Fruit fly (Drosophila melanogaster) whole organism, wandering third instar larva: Measurements from ENCODE around the gene Pbp95.
A peak's percentile ranks its signal among the peaks of the same experiment; 100 is the strongest.

ENCODE experiments used
- Abd-B ChIP-seq: fragments of >200 bp; optimal IDR thresholded peaks from 2 replicates; lab custom pipeline; 2017; ENCODE audit warnings: missing biosample characterization, missing genetic modification characterization
- CG32264 ChIP-seq: fragments of 200-800 bp; sonication (Bioruptor generic); optimal IDR thresholded peaks from 2 replicates; lab custom pipeline; 2016; ENCODE audit warnings: missing biosample characterization, missing genetic modification characterization
- CG9705 ChIP-seq: fragments of 200-800 bp; sonication (Bioruptor generic); optimal IDR thresholded peaks from 2 replicates; lab custom pipeline; 2018; ENCODE audit warnings: missing biosample characterization, mild to moderate bottlenecking, missing genetic modification characterization
- CrebA ChIP-seq: fragments of 200-800 bp; sonication (Bioruptor generic); optimal IDR thresholded peaks from 2 replicates; lab custom pipeline; 2016; ENCODE audit warnings: missing biosample characterization, mild to moderate bottlenecking, missing genetic modification characterization, borderline replicate concordance
- Dfd ChIP-seq: fragments of >200 bp; optimal IDR thresholded peaks from 2 replicates; lab custom pipeline; 2017; ENCODE audit warnings: missing biosample characterization, missing genetic modification characterization
- Dif ChIP-seq: fragments of 200-275, 200-300 bp; sonication (Bioruptor generic); optimal IDR thresholded peaks from 2 replicates; lab custom pipeline; 2018; ENCODE audit warnings: missing biosample characterization, missing genetic modification characterization; ENCODE audit not compliant: partially characterized antibody
- GATAd ChIP-seq: sonication (Bioruptor generic); optimal IDR thresholded peaks from 2 replicates; lab custom pipeline; 2016; ENCODE audit warnings: missing biosample characterization, missing genetic modification characterization
- HLH106 ChIP-seq: fragments of 200-800 bp; optimal IDR thresholded peaks from 3 replicates; lab custom pipeline; 2019; ENCODE audit warnings: missing biosample characterization, mild to moderate bottlenecking, missing genetic modification characterization, moderate library complexity
- Hnf4 ChIP-seq: fragments of 200-800 bp; sonication (Bioruptor generic); optimal IDR thresholded peaks from 2 replicates; lab custom pipeline; 2016; ENCODE audit warnings: missing biosample characterization, mild to moderate bottlenecking, missing genetic modification characterization
- Hr78 ChIP-seq: fragments of >200 bp; optimal IDR thresholded peaks from 2 replicates; lab custom pipeline; 2017; ENCODE audit warnings: missing biosample characterization, missing genetic modification characterization
- Hr83 ChIP-seq: fragments of 200-300 bp; sonication (Bioruptor generic); optimal IDR thresholded peaks from 2 replicates; lab custom pipeline; 2016; ENCODE audit warnings: missing biosample characterization, mild to moderate bottlenecking, missing genetic modification characterization, moderate library complexity; ENCODE audit not compliant: poor library complexity, severe bottlenecking
- Jra ChIP-seq: sonication (Bioruptor generic); optimal IDR thresholded peaks from 2 replicates; lab custom pipeline; 2016; ENCODE audit warnings: missing biosample characterization, missing genetic modification characterization
- Mio ChIP-seq: sonication (Bioruptor generic); optimal IDR thresholded peaks from 2 replicates; lab custom pipeline; 2016; ENCODE audit warnings: missing biosample characterization, missing genetic modification characterization
- Myc ChIP-seq: fragments of >200 bp; optimal IDR thresholded peaks from 2 replicates; lab custom pipeline; 2017
- N ChIP-seq: fragments of >200 bp; optimal IDR thresholded peaks from 2 replicates; lab custom pipeline; 2018; ENCODE audit warnings: missing biosample characterization, missing external identifiers, missing genetic modification characterization
- OdsH ChIP-seq: fragments of 200-800 bp; sonication (Bioruptor generic); optimal IDR thresholded peaks from 2 replicates; lab custom pipeline; 2016; ENCODE audit warnings: missing biosample characterization, mild to moderate bottlenecking, missing genetic modification characterization
- Rel ChIP-seq, 2 experiments: fragments of 200-800 bp; sonication (Bioruptor generic) in 1 of 2; optimal IDR thresholded peaks; 2 replicates in 1 of 2; 3 replicates in 1 of 2; lab custom pipeline; 2016 to 2019; ENCODE audit warnings: mild to moderate bottlenecking in 2 of 2, missing biosample characterization in 2 of 2, missing genetic modification characterization in 2 of 2, moderate library complexity in 1 of 2
- Sp1 ChIP-seq: fragments of 200-800 bp; sonication (Bioruptor generic); optimal IDR thresholded peaks from 3 replicates; lab custom pipeline; 2019; ENCODE audit warnings: missing biosample characterization, mild to moderate bottlenecking, missing genetic modification characterization, moderate library complexity
- Vsx2 ChIP-seq: fragments of 200-300, 225-300 bp; sonication (Bioruptor generic); optimal IDR thresholded peaks from 2 replicates; lab custom pipeline; 2018; ENCODE audit warnings: missing biosample characterization, missing genetic modification characterization; ENCODE audit not compliant: partially characterized antibody
- br ChIP-seq: fragments of 200-800 bp; sonication (Bioruptor generic); optimal IDR thresholded peaks from 2 replicates; lab custom pipeline; 2016; ENCODE audit warnings: missing biosample characterization, missing genetic modification characterization
- brk ChIP-seq: fragments of 200-800 bp; sonication (Bioruptor generic); optimal IDR thresholded peaks from 2 replicates; lab custom pipeline; 2016; ENCODE audit warnings: missing biosample characterization, mild to moderate bottlenecking, missing genetic modification characterization
- dl ChIP-seq, 2 experiments: fragments of 175-275, 200-275 bp in 1 of 2; fragments of 200-275 bp in 1 of 2; sonication (Bioruptor generic); optimal IDR thresholded peaks; lab custom pipeline; 2018; ENCODE audit warnings: mild to moderate bottlenecking in 2 of 2, missing biosample characterization in 2 of 2, missing genetic modification characterization in 2 of 2, moderate library complexity in 2 of 2; ENCODE audit not compliant: partially characterized antibody in 2 of 2, insufficient read depth in 1 of 2
- dmrt93B ChIP-seq: fragments of 200-800 bp; sonication (Bioruptor generic); optimal IDR thresholded peaks from 2 replicates; lab custom pipeline; 2018; ENCODE audit warnings: missing biosample characterization, mild to moderate bottlenecking, missing genetic modification characterization
- dsf ChIP-seq: sonication (Bioruptor generic); optimal IDR thresholded peaks from 2 replicates; lab custom pipeline; 2016; ENCODE audit warnings: missing biosample characterization, missing genetic modification characterization, borderline replicate concordance
- ey ChIP-seq: fragments of 200-800 bp; sonication (Bioruptor generic); optimal IDR thresholded peaks from 2 replicates; lab custom pipeline; 2016; ENCODE audit warnings: missing biosample characterization, missing genetic modification characterization
- foxo ChIP-seq, 2 experiments: fragments of 200-800 bp; sonication (Bioruptor generic); optimal IDR thresholded peaks; 2 replicates in 1 of 2; 3 replicates in 1 of 2; lab custom pipeline; 2016 to 2017; ENCODE audit warnings: missing biosample characterization in 2 of 2, missing genetic modification characterization in 2 of 2
- fru ChIP-seq: fragments of 200-800 bp; sonication (Bioruptor generic); optimal IDR thresholded peaks from 3 replicates; lab custom pipeline; 2016; ENCODE audit warnings: missing biosample characterization, mild to moderate bottlenecking, missing genetic modification characterization
- h ChIP-seq: fragments of 200-800 bp; sonication (Bioruptor generic); optimal IDR thresholded peaks from 3 replicates; lab custom pipeline; 2016; ENCODE audit warnings: missing biosample characterization, mild to moderate bottlenecking, missing genetic modification characterization
- jim ChIP-seq: fragments of 175-275, 200-325 bp; sonication (Bioruptor generic); optimal IDR thresholded peaks from 2 replicates; lab custom pipeline; 2016; ENCODE audit warnings: missing biosample characterization, mild to moderate bottlenecking, missing genetic modification characterization
- lola ChIP-seq: fragments of >200 bp; optimal IDR thresholded peaks from 2 replicates; lab custom pipeline; 2017; ENCODE audit warnings: missing biosample characterization, missing genetic modification characterization
- pan ChIP-seq: fragments of >200 bp; optimal IDR thresholded peaks from 2 replicates; lab custom pipeline; 2017
- psq ChIP-seq: fragments of 200-800 bp; sonication (Bioruptor generic); optimal IDR thresholded peaks from 3 replicates; lab custom pipeline; 2017; ENCODE audit warnings: missing biosample characterization, mild to moderate bottlenecking, missing genetic modification characterization, moderate library complexity
- rgr ChIP-seq: fragments of 200-800 bp; sonication (Bioruptor generic); optimal IDR thresholded peaks from 3 replicates; lab custom pipeline; 2016; ENCODE audit warnings: missing biosample characterization, mild to moderate bottlenecking, missing genetic modification characterization
- sage ChIP-seq: fragments of 200-800 bp; sonication (Bioruptor generic); optimal IDR thresholded peaks from 2 replicates; lab custom pipeline; 2016; ENCODE audit warnings: missing biosample characterization, mild to moderate bottlenecking, missing genetic modification characterization
- sv ChIP-seq: fragments of 200-800 bp; sonication (Bioruptor generic); optimal IDR thresholded peaks from 3 replicates; lab custom pipeline; 2016; ENCODE audit warnings: missing biosample characterization, missing genetic modification characterization
- tai ChIP-seq: sonication (Bioruptor generic); optimal IDR thresholded peaks from 2 replicates; lab custom pipeline; 2016; ENCODE audit warnings: missing biosample characterization, missing genetic modification characterization
- usp ChIP-seq: fragments of >200 bp; optimal IDR thresholded peaks from 2 replicates; lab custom pipeline; 2017; ENCODE audit warnings: missing biosample characterization, missing genetic modification characterization
- woc ChIP-seq: sonication (Bioruptor generic); optimal IDR thresholded peaks from 2 replicates; lab custom pipeline; 2016; ENCODE audit warnings: missing biosample characterization, mild to moderate bottlenecking, missing genetic modification characterization

The Pbp95 gene

DNA sequence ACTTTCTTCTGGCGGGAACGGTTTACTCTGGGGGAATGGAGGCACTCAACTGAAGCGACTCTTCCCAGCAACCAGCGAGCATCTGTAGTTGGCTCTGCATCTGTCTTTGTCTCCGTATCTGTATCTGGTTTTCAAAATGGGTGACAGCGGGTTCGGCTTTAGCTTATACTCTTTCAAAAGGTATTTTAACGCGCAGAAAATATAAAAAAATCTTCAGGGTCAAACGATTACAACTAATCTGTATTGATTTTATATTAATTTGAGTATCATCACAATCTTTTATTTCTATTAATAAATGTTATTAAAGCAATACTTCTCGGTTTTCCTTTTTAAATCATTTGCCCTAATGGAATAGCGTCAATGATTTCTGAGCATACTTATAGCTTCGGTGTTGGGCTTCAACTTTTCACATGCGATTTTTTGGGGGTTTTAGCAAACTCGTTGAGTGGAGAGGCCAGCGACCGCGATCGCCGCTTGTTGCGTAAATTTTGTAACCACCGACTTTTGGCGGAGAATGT is 16.0 kb downstream of the Pbp95 start, which contains the start of gene ImpE3:
ImpE3 (minus strand) TSS at position 51 of the 518 bp plus-strand sequence.
- TF ChIP-seq Dfd (no peak), psq (GFP tag; lab: Kevin White, UChicago) (peak; percentile 61), N (GFP tag; lab: Kevin White, UChicago) (no peak), dl (GFP tag; optimal IDR thresholded peaks at IDR 0.05; lab: Kevin White, UChicago; ENCODE audit: insufficient read depth in 1 of 2, partially characterized antibody in 2 of 2) (no peak), dmrt93B (GFP tag; lab: Kevin White, UChicago) (peak; percentile 30), OdsH (GFP tag; lab: Kevin White, UChicago) (peak; percentile 63), Dif (no peak), CG32264 (GFP tag; lab: Kevin White, UChicago) (peak; percentile 14), h (GFP tag; lab: Kevin White, UChicago) (peak; percentile 75), Mio (GFP tag; lab: Kevin White, UChicago) (no peak), Hnf4 (GFP tag; lab: Kevin White, UChicago) (no peak), rgr (GFP tag; lab: Kevin White, UChicago) (peak; percentile 66), br (GFP tag; lab: Kevin White, UChicago) (peak; percentile 67), Vsx2 (GFP tag; lab: Kevin White, UChicago) (no peak), dsf (no peak), lola (GFP tag; lab: Kevin White, UChicago) (no peak), pan (lab: Kevin White, UChicago) (no peak), tai (GFP tag; lab: Kevin White, UChicago) (no peak), GATAd (GFP tag; lab: Kevin White, UChicago) (no peak), Hr83 (GFP tag; lab: Kevin White, UChicago) (no peak), CrebA (GFP tag; lab: Kevin White, UChicago) (no peak), HLH106 (tag; lab: Kevin White, UChicago) (peak; percentile 74), Sp1 (GFP tag; lab: Kevin White, UChicago) (peak; percentile 80), foxo (GFP tag; optimal IDR thresholded peaks at IDR 0.05; lab: Kevin White, UChicago) (peak in 1 of 2 experiments; percentile 76), ey (peak; percentile 59), Rel (GFP tag; optimal IDR thresholded peaks at IDR 0.05; lab: Kevin White, UChicago) (peak; percentile 2), Rel (tag; optimal IDR thresholded peaks at IDR 0.05; lab: Kevin White, UChicago) (peak; percentile 96), sage (GFP tag; lab: Kevin White, UChicago) (peak; percentile 63), usp (GFP tag; lab: Kevin White, UChicago) (no peak), woc (GFP tag; lab: Kevin White, UChicago) (peak; percentile 91), sv (no peak), brk (GFP tag; lab: Kevin White, UChicago) (no peak), fru (GFP tag; lab: Kevin White, UChicago) (peak; percentile 79), CG9705 (GFP tag; lab: Kevin White, UChicago) (peak; percentile 46), Jra (no peak), Abd-B (GFP tag; lab: Kevin White, UChicago) (no peak), Hr78 (no peak), jim (no peak), Myc (no peak)

DNA sequence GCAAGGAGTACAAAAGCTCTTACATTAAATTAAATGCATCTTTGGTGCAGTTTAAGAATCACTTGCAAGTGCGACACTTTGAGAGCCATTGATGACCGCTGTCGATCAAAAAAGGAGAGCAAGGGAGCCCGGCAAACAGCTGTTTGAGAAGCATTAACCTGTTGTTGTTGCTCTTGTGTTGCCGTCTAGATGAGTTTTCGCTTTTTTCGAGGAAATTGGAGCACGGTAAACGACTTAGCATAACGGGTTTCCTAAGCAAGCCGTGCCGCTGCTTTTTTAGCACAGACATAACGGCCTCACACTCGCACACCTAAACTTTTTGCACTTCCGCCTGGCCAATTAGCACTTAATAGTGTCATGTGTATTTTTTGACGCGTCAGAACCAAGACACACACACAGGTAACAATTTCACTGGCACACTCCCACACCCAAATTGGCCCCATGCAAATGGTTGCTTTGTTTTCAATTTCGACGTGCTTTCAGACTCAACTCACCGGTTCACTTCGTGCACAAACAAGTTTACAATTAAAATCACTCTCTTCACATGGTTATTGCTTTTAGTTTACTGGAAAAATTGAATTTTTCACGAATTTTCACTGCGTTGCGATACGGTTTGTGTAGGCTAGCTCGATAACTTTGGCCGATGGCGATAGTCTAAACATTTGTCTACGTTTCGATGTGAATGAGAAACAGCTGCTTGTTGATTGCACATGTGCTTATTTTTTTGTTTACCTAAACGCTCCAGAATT is 16.7 kb downstream of the Pbp95 start, which contains the start of the genes CG10903 and CG2747:
CG10903 (plus strand) TSS at position 261 of the 749 bp plus-strand sequence.
CG2747 (minus strand) TSS at position 640 of the 749 bp plus-strand sequence.
- peak; percentile 3 for TF ChIP-seq rgr (GFP tag; lab: Kevin White, UChicago)
- TF ChIP-seq sv: no peak
- TF ChIP-seq Hnf4 (GFP tag; lab: Kevin White, UChicago): peak; percentile 24
- no peak for TF ChIP-seq Rel (GFP tag; optimal IDR thresholded peaks at IDR 0.05; lab: Kevin White, UChicago)
- no peak for TF ChIP-seq Rel (tag; optimal IDR thresholded peaks at IDR 0.05; lab: Kevin White, UChicago)
- TF ChIP-seq Myc: peak; percentile 76
- TF ChIP-seq Vsx2 (GFP tag; lab: Kevin White, UChicago): peak; percentile 37
- peak; percentile 50 for TF ChIP-seq h (GFP tag; lab: Kevin White, UChicago)
- TF ChIP-seq Jra: peak; percentile 3
- TF ChIP-seq dl (GFP tag; optimal IDR thresholded peaks at IDR 0.05; lab: Kevin White, UChicago; ENCODE audit: insufficient read depth in 1 of 2, partially characterized antibody in 2 of 2): no peak
- TF ChIP-seq foxo (GFP tag; optimal IDR thresholded peaks at IDR 0.05; lab: Kevin White, UChicago): no peak
- TF ChIP-seq N (GFP tag; lab: Kevin White, UChicago): no peak
- TF ChIP-seq Hr83 (GFP tag; lab: Kevin White, UChicago): no peak
- TF ChIP-seq woc (GFP tag; lab: Kevin White, UChicago): no peak
- TF ChIP-seq Abd-B (GFP tag; lab: Kevin White, UChicago): no peak
- no peak for TF ChIP-seq CrebA (GFP tag; lab: Kevin White, UChicago)
- no peak for TF ChIP-seq Dif
- TF ChIP-seq brk (GFP tag; lab: Kevin White, UChicago): peak; percentile 26
- TF ChIP-seq, all 38 proteins: peak for 7
